Worm (Caenorhabditis elegans) whole organism, young adult: ENCODE results near the gene nep-1.

Source experiments
- D2030.7 ChIP-seq: fragments of 200-800 bp; sonication (Bioruptor generic); IDR thresholded peaks from 2 replicates; pipeline ENCODE4 v1.3.6; 2022; ENCODE audit warnings: missing genetic modification reagents, missing genetic modification characterization, missing compliant biosample characterization
- F10E7.11 ChIP-seq: sonication (generic microtip); optimal IDR thresholded peaks from 2 replicates; lab custom pipeline; 2017; ENCODE audit warnings: mild to moderate bottlenecking, missing genetic modification characterization, moderate library complexity, missing compliant biosample characterization
- F22D6.2 ChIP-seq: sonication (generic microtip); optimal IDR thresholded peaks from 2 replicates; lab custom pipeline; 2016; ENCODE audit warnings: mild to moderate bottlenecking, missing genetic modification characterization, missing compliant biosample characterization
- F39B2.1 ChIP-seq: fragments of 200-800 bp; sonication (Bioruptor generic); IDR thresholded peaks from 2 replicates; pipeline ENCODE4 v1.3.6; 2022; ENCODE audit warnings: missing genetic modification reagents, missing genetic modification characterization, missing compliant biosample characterization
- F52B5.7 ChIP-seq: sonication (generic microtip); optimal IDR thresholded peaks from 2 replicates; lab custom pipeline; 2016; ENCODE audit warnings: mild to moderate bottlenecking, missing genetic modification characterization, missing compliant biosample characterization
- F57C9.4 ChIP-seq: sonication (generic microtip); optimal IDR thresholded peaks from 2 replicates; lab custom pipeline; 2017; ENCODE audit warnings: mild to moderate bottlenecking, missing genetic modification characterization, missing compliant biosample characterization
- K11D2.4 ChIP-seq: fragments of 200-800 bp; sonication (Bioruptor generic); IDR thresholded peaks from 2 replicates; pipeline ENCODE4 v1.3.6; 2022; ENCODE audit warnings: missing genetic modification reagents, missing genetic modification characterization, missing compliant biosample characterization
- K12H6.12 ChIP-seq: fragments of 200-800 bp; sonication (Bioruptor generic); optimal IDR thresholded peaks from 2 replicates; lab custom pipeline; 2018; ENCODE audit warnings: mild to moderate bottlenecking, missing genetic modification characterization, missing compliant biosample characterization
- T26A5.8 ChIP-seq: sonication (generic microtip); optimal IDR thresholded peaks from 2 replicates; lab custom pipeline; 2016; ENCODE audit warnings: missing genetic modification characterization, missing compliant biosample characterization
- Y53F4B.3 ChIP-seq: fragments of 200-800 bp; sonication (Bioruptor generic); IDR thresholded peaks from 2 replicates; pipeline ENCODE4 v1.3.6; 2022; ENCODE audit warnings: missing genetic modification reagents, missing genetic modification characterization, missing compliant biosample characterization
- Y53G8AR.9 ChIP-seq: fragments of 200-800 bp; sonication (Bioruptor generic); conservative IDR thresholded peaks from 2 replicates; pipeline ENCODE4 v1.3.6; 2022; ENCODE audit warnings: missing genetic modification reagents, missing genetic modification characterization, missing compliant biosample characterization
- Y67H2A.10 ChIP-seq: fragments of 200-800 bp; sonication (Bioruptor generic); conservative IDR thresholded peaks from 2 replicates; pipeline ENCODE4 v1.3.6; 2022; ENCODE audit warnings: missing genetic modification reagents, missing genetic modification characterization, missing compliant biosample characterization
- Y79H2A.3 ChIP-seq: fragments of 200-800 bp; sonication (Bioruptor generic); conservative IDR thresholded peaks from 2 replicates; pipeline ENCODE4 v1.3.6; 2022; ENCODE audit warnings: missing genetic modification reagents, missing genetic modification characterization, missing compliant biosample characterization
- ZK185.1 ChIP-seq: sonication (generic microtip); optimal IDR thresholded peaks from 2 replicates; lab custom pipeline; 2016; ENCODE audit warnings: mild to moderate bottlenecking, missing genetic modification characterization, missing compliant biosample characterization; ENCODE audit not compliant: poor library complexity, severe bottlenecking
- ama-1 ChIP-seq, 3 experiments: fragments of 150-350 bp in 1 of 3; sonication (generic microtip) in 2 of 3; optimal IDR thresholded peaks; 2 replicates each; lab custom pipeline; 2014 to 2018; ENCODE audit warnings: missing biosample characterization in 2 of 3, missing genetic modification characterization in 2 of 3, missing genetic modification reagents in 2 of 3
- aptf-3 ChIP-seq: fragments of 200-800 bp; sonication (Bioruptor generic); IDR thresholded peaks from 2 replicates; pipeline ENCODE4 v1.3.6; 2022; ENCODE audit warnings: missing genetic modification characterization, missing compliant biosample characterization
- athp-1 ChIP-seq: sonication (generic microtip); optimal IDR thresholded peaks from 2 replicates; lab custom pipeline; 2017; ENCODE audit warnings: mild to moderate bottlenecking, missing genetic modification characterization, missing compliant biosample characterization
- attf-5 ChIP-seq: fragments of 200-800 bp; sonication (Bioruptor generic); optimal IDR thresholded peaks from 2 replicates; lab custom pipeline; 2018; ENCODE audit warnings: mild to moderate bottlenecking, missing genetic modification characterization, missing compliant biosample characterization
- bed-2 ChIP-seq: fragments of 200-800 bp; sonication (Bioruptor generic); IDR thresholded peaks from 2 replicates; pipeline ENCODE4 v1.3.6; 2022; ENCODE audit warnings: missing genetic modification reagents, missing genetic modification characterization, missing compliant biosample characterization
- ccch-3 ChIP-seq: fragments of 200-800 bp; sonication (Bioruptor generic); optimal IDR thresholded peaks from 2 replicates; lab custom pipeline; 2018; ENCODE audit warnings: mild to moderate bottlenecking, missing genetic modification characterization, missing compliant biosample characterization
- cebp-2 ChIP-seq: fragments of 200-800 bp; sonication (Bioruptor generic); IDR thresholded peaks from 2 replicates; pipeline ENCODE4 v1.3.6; 2022; ENCODE audit warnings: missing genetic modification characterization, missing compliant biosample characterization
- ceh-100 ChIP-seq: fragments of 200-800 bp; sonication (Bioruptor generic); IDR thresholded peaks from 2 replicates; pipeline ENCODE4 v1.3.6; 2022; ENCODE audit warnings: missing genetic modification reagents, missing genetic modification characterization, missing compliant biosample characterization
- chd-7 ChIP-seq: sonication (generic microtip); optimal IDR thresholded peaks from 2 replicates; lab custom pipeline; 2016; ENCODE audit warnings: mild to moderate bottlenecking, missing genetic modification characterization, moderate library complexity, missing compliant biosample characterization
- die-1 ChIP-seq: sonication (generic microtip); optimal IDR thresholded peaks from 2 replicates; lab custom pipeline; 2016; ENCODE audit warnings: missing genotype, mild to moderate bottlenecking, missing genetic modification characterization, missing compliant biosample characterization
- him-1 ChIP-seq: sonication (generic microtip); optimal IDR thresholded peaks from 2 replicates; lab custom pipeline; 2016; ENCODE audit warnings: missing genotype, missing genetic modification reagents, missing genetic modification characterization, missing compliant biosample characterization
- hlh-26 ChIP-seq: fragments of 200-800 bp; sonication (Bioruptor generic); conservative IDR thresholded peaks from 2 replicates; pipeline ENCODE4 v1.3.6; 2022; ENCODE audit warnings: missing genetic modification reagents, missing genetic modification characterization, missing compliant biosample characterization
- hmg-20 ChIP-seq: fragments of 200-800 bp; sonication (Bioruptor generic); IDR thresholded peaks from 2 replicates; pipeline ENCODE4 v1.3.6; 2022; ENCODE audit warnings: missing genetic modification reagents, missing genetic modification characterization, missing compliant biosample characterization
- let-607 ChIP-seq, 2 experiments: fragments of 200-800 bp in 1 of 2; sonication (Bioruptor generic) in 1 of 2; sonication (generic microtip) in 1 of 2; optimal IDR thresholded peaks; 2 replicates each; lab custom pipeline; 2016 to 2018; ENCODE audit warnings: mild to moderate bottlenecking in 2 of 2, missing compliant biosample characterization in 2 of 2, missing genetic modification characterization in 2 of 2, moderate library complexity in 2 of 2, missing genotype in 1 of 2
- lin-35 ChIP-seq, 3 experiments: fragments of 150-350 bp in 2 of 3; sonication (generic microtip) in 1 of 3; optimal IDR thresholded peaks; 2 replicates each; lab custom pipeline; 2014 to 2018; ENCODE audit warnings: missing biosample characterization in 3 of 3, missing genetic modification characterization in 3 of 3, missing genetic modification reagents in 3 of 3
- madf-3 ChIP-seq: fragments of 200-800 bp; sonication (Bioruptor generic); IDR thresholded peaks from 2 replicates; pipeline ENCODE4 v1.3.6; 2022; ENCODE audit warnings: missing genetic modification reagents, missing genetic modification characterization, missing compliant biosample characterization
- madf-8 ChIP-seq: fragments of 200-800 bp; sonication (Bioruptor generic); conservative IDR thresholded peaks from 2 replicates; pipeline ENCODE4 v1.3.6; 2022; ENCODE audit warnings: missing genetic modification reagents, missing genetic modification characterization, missing compliant biosample characterization
- nfya-2 ChIP-seq: fragments of 200-800 bp; sonication (Bioruptor generic); IDR thresholded peaks from 2 replicates; pipeline ENCODE4 v1.3.6; 2022; ENCODE audit warnings: missing genetic modification reagents, missing genetic modification characterization, missing compliant biosample characterization
- nhr-120 ChIP-seq: fragments of 200-800 bp; sonication (Bioruptor generic); IDR thresholded peaks from 2 replicates; pipeline ENCODE4 v1.3.6; 2022; ENCODE audit warnings: missing genetic modification characterization, missing compliant biosample characterization
- nhr-27 ChIP-seq: fragments of 200-800 bp; sonication (Bioruptor generic); optimal IDR thresholded peaks from 2 replicates; lab custom pipeline; 2018; ENCODE audit warnings: mild to moderate bottlenecking, missing genetic modification characterization, moderate library complexity, missing compliant biosample characterization
- rcor-1 ChIP-seq: fragments of 200-800 bp; sonication (Bioruptor generic); IDR thresholded peaks from 2 replicates; pipeline ENCODE4 v1.3.6; 2022; ENCODE audit warnings: missing genetic modification reagents, missing genetic modification characterization, missing compliant biosample characterization
- rpc-1 ChIP-seq, 2 experiments: fragments of 150-350 bp in 1 of 2; sonication (generic microtip) in 1 of 2; optimal IDR thresholded peaks; 2 replicates each; lab custom pipeline; 2014 to 2018; ENCODE audit warnings: missing biosample characterization in 1 of 2, missing genetic modification characterization in 1 of 2, missing genetic modification reagents in 1 of 2, missing genotype in 1 of 2
- sea-2 ChIP-seq: fragments of 200-800 bp; sonication (Bioruptor generic); IDR thresholded peaks from 2 replicates; pipeline ENCODE4 v1.3.6; 2022; ENCODE audit warnings: missing genetic modification characterization, missing compliant biosample characterization
- snpc-1.1 ChIP-seq: sonication (generic microtip); optimal IDR thresholded peaks from 2 replicates; lab custom pipeline; 2017; ENCODE audit warnings: missing genetic modification characterization, mild to moderate bottlenecking, missing compliant biosample characterization, antibody characterized with exemption, moderate library complexity, missing genotype, missing genetic modification reagents; ENCODE audit not compliant: insufficient read depth
- snpc-1.3 ChIP-seq: sonication (generic microtip); optimal IDR thresholded peaks from 2 replicates; lab custom pipeline; 2017; ENCODE audit warnings: missing genetic modification characterization, mild to moderate bottlenecking, missing compliant biosample characterization, antibody characterized with exemption, moderate library complexity, missing genotype, missing genetic modification reagents; ENCODE audit not compliant: insufficient read depth
- snpc-3.4 ChIP-seq: sonication (generic microtip); optimal IDR thresholded peaks from 2 replicates; lab custom pipeline; 2017; ENCODE audit warnings: missing genetic modification characterization, mild to moderate bottlenecking, missing compliant biosample characterization, antibody characterized with exemption, moderate library complexity, missing genotype, missing genetic modification reagents
- somi-1 ChIP-seq: fragments of 200-800 bp; sonication (Bioruptor generic); optimal IDR thresholded peaks from 2 replicates; lab custom pipeline; 2018; ENCODE audit warnings: mild to moderate bottlenecking, missing genetic modification characterization, missing compliant biosample characterization
- sptf-2 ChIP-seq: fragments of 200-800 bp; sonication (Bioruptor generic); optimal IDR thresholded peaks from 2 replicates; lab custom pipeline; 2018; ENCODE audit warnings: mild to moderate bottlenecking, missing genetic modification characterization, missing compliant biosample characterization
- tbx-9 ChIP-seq: sonication (generic microtip); optimal IDR thresholded peaks from 2 replicates; lab custom pipeline; 2016; ENCODE audit warnings: borderline replicate concordance, missing genetic modification characterization, inconsistent platforms, missing compliant biosample characterization
- unc-130 ChIP-seq: sonication (generic microtip); optimal IDR thresholded peaks from 2 replicates; lab custom pipeline; 2016; ENCODE audit warnings: missing genetic modification reagents, missing genetic modification characterization, missing compliant biosample characterization
- ztf-25 ChIP-seq: fragments of 200-800 bp; sonication (Bioruptor generic); IDR thresholded peaks from 2 replicates; pipeline ENCODE4 v1.3.6; 2022; ENCODE audit warnings: missing genetic modification reagents, missing genetic modification characterization, missing compliant biosample characterization
- ztf-26 ChIP-seq: sonication (generic microtip); optimal IDR thresholded peaks from 2 replicates; lab custom pipeline; 2017; ENCODE audit warnings: missing genetic modification characterization, missing compliant biosample characterization
- ztf-3 ChIP-seq: fragments of 200-800 bp; sonication (Bioruptor generic); optimal IDR thresholded peaks from 2 replicates; lab custom pipeline; 2018; ENCODE audit warnings: mild to moderate bottlenecking, missing genetic modification characterization, missing compliant biosample characterization

The nep-1 gene

ce11 chrII:11634057-11634676, 22.8 kb downstream of the nep-1 start (continued):
- no peak for TF ChIP-seq ama-1 (optimal IDR thresholded peaks at IDR 0.05; lab: Kevin White, UChicago)
- TF ChIP-seq ama-1 (GFP tag; optimal IDR thresholded peaks at IDR 0.05; lab: Kevin White, UChicago) = no peak
- peak; percentile 82 for TF ChIP-seq K11D2.4 (GFP tag; lab: Robert Waterston, UW)
- no peak for TF ChIP-seq hmg-20 (GFP tag; lab: Robert Waterston, UW)
- no peak for TF ChIP-seq Y79H2A.3
- peak; percentile 26 for TF ChIP-seq sptf-2 (GFP tag; lab: Kevin White, UChicago)
- TF ChIP-seq F22D6.2 (tag; lab: Kevin White, UChicago) = peak; percentile 31
- peak; percentile 23 for TF ChIP-seq F52B5.7 (tag; lab: Kevin White, UChicago)
- TF ChIP-seq ztf-25 = no peak
- TF ChIP-seq madf-8 (GFP tag; lab: Robert Waterston, UW) = no peak
- TF ChIP-seq rcor-1 = peak; percentile 63; the same call in 1 of the 2 replicates
- TF ChIP-seq Y53F4B.3 (GFP tag; lab: Robert Waterston, UW) = no peak
- peak; percentile 92 for TF ChIP-seq attf-5 (GFP tag; lab: Kevin White, UChicago)
- TF ChIP-seq snpc-3.4 (tag; lab: Kevin White, UChicago) = peak; percentile 7
- TF ChIP-seq let-607 (tag; optimal IDR thresholded peaks at IDR 0.05; lab: Kevin White, UChicago) = peak; percentile 87 to 89
- no peak for TF ChIP-seq F57C9.4 (tag; lab: Kevin White, UChicago)
- no peak for TF ChIP-seq T26A5.8 (tag; lab: Kevin White, UChicago)
- peak; percentile 69 for TF ChIP-seq somi-1 (GFP tag; lab: Kevin White, UChicago)
- TF ChIP-seq snpc-1.1 (tag; lab: Kevin White, UChicago) = peak; percentile 7
- no peak for TF ChIP-seq sea-2
- peak; percentile 89 for TF ChIP-seq ztf-26 (tag; lab: Kevin White, UChicago)
- peak; percentile 60 for TF ChIP-seq ZK185.1
- no peak for TF ChIP-seq unc-130 (GFP tag; lab: Kevin White, UChicago)
- TF ChIP-seq nhr-120 (GFP tag; lab: Robert Waterston, UW) = no peak
- TF ChIP-seq F10E7.11 (tag; lab: Kevin White, UChicago) = no peak
- no peak for TF ChIP-seq him-1 (tag; lab: Kevin White, UChicago)
- no peak for TF ChIP-seq nfya-2 (GFP tag; lab: Robert Waterston, UW)
- TF ChIP-seq cebp-2 (GFP tag; lab: Robert Waterston, UW) = no peak
- no peak for TF ChIP-seq ceh-100 (GFP tag; lab: Robert Waterston, UW)
- TF ChIP-seq F39B2.1 = no peak
- TF ChIP-seq ztf-3 (GFP tag; lab: Kevin White, UChicago) = no peak
- no peak for TF ChIP-seq nhr-27 (tag; lab: Kevin White, UChicago)
- no peak; the same call in 1 of the 2 replicates for TF ChIP-seq D2030.7 (GFP tag; lab: Robert Waterston, UW)
- TF ChIP-seq aptf-3 (GFP tag; lab: Robert Waterston, UW) = no peak
- TF ChIP-seq bed-2 (GFP tag; lab: Robert Waterston, UW) = no peak; the same call in 1 of the 2 replicates
- TF ChIP-seq madf-3 (GFP tag; lab: Robert Waterston, UW) = no peak
- TF ChIP-seq tbx-9 (tag; lab: Kevin White, UChicago) = no peak
- peak; percentile 94 for TF ChIP-seq chd-7
- TF ChIP-seq Y53G8AR.9 (GFP tag; lab: Robert Waterston, UW) = 0 out of 2 replicates have a peak, but pooled peaks have one; percentile 47
- TF ChIP-seq ccch-3 (GFP tag; lab: Kevin White, UChicago) = no peak
- TF ChIP-seq Y67H2A.10 (GFP tag; lab: Robert Waterston, UW) = no peak
- TF ChIP-seq die-1 (tag; lab: Kevin White, UChicago) = peak; percentile 39
- no peak for TF ChIP-seq rpc-1 (optimal IDR thresholded peaks at IDR 0.05; lab: Kevin White, UChicago)
- no peak for TF ChIP-seq rpc-1 (tag; optimal IDR thresholded peaks at IDR 0.05; lab: Kevin White, UChicago)
- TF ChIP-seq hlh-26 = no peak
- TF ChIP-seq athp-1 (tag; lab: Kevin White, UChicago) = peak; percentile 18
- TF ChIP-seq lin-35 (GFP tag; optimal IDR thresholded peaks at IDR 0.05; lab: Kevin White, UChicago) = peak in 1 of 3 experiments; percentile 50
- peak; percentile 93 for TF ChIP-seq K12H6.12
- no peak for TF ChIP-seq snpc-1.3
